Worm (Caenorhabditis elegans): ENCODE measurements around the gene F08C6.18.

- TF ChIP-seq ama-1 (optimal IDR thresholded peaks at IDR 0.05) (no peak), nhr-12 (tag; optimal IDR thresholded peaks at IDR 0.05) (no peak), skn-1 (tag; optimal IDR thresholded peaks at IDR 0.05) (no peak), ceh-90 (tag; optimal IDR thresholded peaks at IDR 0.05) (no peak)
Observed at ce11 chrX:7547696-7548095, 25.7 kb downstream of the F08C6.18 start.
